Worm (Caenorhabditis elegans): ENCODE results near the gene scrm-8.

- TF ChIP-seq ztf-23 (GFP tag; IDR thresholded peaks at IDR 0.05), result no peak
- no peak for TF ChIP-seq ref-1 (GFP tag; conservative IDR thresholded peaks at IDR 0.05)
- TF ChIP-seq flt-1 (GFP tag; IDR thresholded peaks at IDR 0.05), result no peak
- no peak for TF ChIP-seq T22C8.4 (GFP tag; IDR thresholded peaks at IDR 0.05)
Observed at ce11 chrIV:4139022-4139421, 25.5 kb upstream of the scrm-8 start, which contains the start of gene F49F1.10.
